Fruit fly (Drosophila melanogaster): ENCODE measurements around the gene PolI.

dm6 chr3R:8269740-8270139 lies 36.4 kb downstream of the PolI start, which contains the start of gene CG9630:
- no peak for TF ChIP-seq psq (optimal IDR thresholded peaks at IDR 0.05)
- no peak for TF ChIP-seq ttk (optimal IDR thresholded peaks at IDR 0.05)
- no peak for TF ChIP-seq Sin3A (optimal IDR thresholded peaks at IDR 0.05)

Data from Kc167 (cell line).